Fruit fly (Drosophila melanogaster) whole organism, adult: Measurements from ENCODE around the gene CG6431.
A peak's percentile ranks its signal among the peaks of the same experiment; 100 is the strongest.

Experiments
- Mnt ChIP-seq: fragments of 200-800 bp; sonication (Bioruptor generic); optimal IDR thresholded peaks from 2 replicates; lab custom pipeline; 2016; ENCODE audit warnings: missing biosample characterization, mild to moderate bottlenecking, missing genetic modification characterization
- cnc ChIP-seq, 2 experiments: fragments of >200 bp; optimal IDR thresholded peaks; 2 replicates each; lab custom pipeline; 2017
- kay ChIP-seq: fragments of 200-800 bp; sonication (Bioruptor generic); peaks from one replicate; lab custom pipeline; 2016; ENCODE audit warnings: missing biosample characterization, missing genetic modification characterization, borderline replicate concordance

dm6 chr2L:10679568-10679967 lies 44.4 kb upstream of the CG6431 start:
- TF ChIP-seq kay (GFP tag; lab: Kevin White, UChicago) (peak; percentile 73), Mnt (GFP tag; lab: Kevin White, UChicago) (no peak), cnc (optimal IDR thresholded peaks at IDR 0.05; lab: Kevin White, UChicago) (no peak)
